Fruit fly (Drosophila melanogaster): ENCODE measurements around the gene sws.

The sws gene

dm6 chrX:7930236-7931027 is 37.6 kb downstream of the sws start:
- TF ChIP-seq Hnf4 (GFP tag; optimal IDR thresholded peaks at IDR 0.05), result peak; percentile 2
- peak; percentile 47 for TF ChIP-seq Dif (GFP tag; optimal IDR thresholded peaks at IDR 0.05; ENCODE audit: partially characterized antibody)
- no peak for TF ChIP-seq CrebA (GFP tag; optimal IDR thresholded peaks at IDR 0.05; ENCODE audit: borderline replicate concordance)
- no peak for TF ChIP-seq dsf (GFP tag; optimal IDR thresholded peaks at IDR 0.05; ENCODE audit: borderline replicate concordance)
- peak; percentile 10 to 64 for TF ChIP-seq dl (GFP tag; optimal IDR thresholded peaks at IDR 0.05; ENCODE audit: insufficient read depth in 1 of 2, partially characterized antibody in 2 of 2)

- TF ChIP-seq sv (GFP tag; optimal IDR thresholded peaks at IDR 0.05) (no peak), Dfd (GFP tag; optimal IDR thresholded peaks at IDR 0.05) (no peak), Dif (GFP tag; optimal IDR thresholded peaks at IDR 0.05; ENCODE audit: partially characterized antibody) (no peak), pan (optimal IDR thresholded peaks at IDR 0.05) (no peak), foxo (GFP tag; optimal IDR thresholded peaks at IDR 0.05) (no peak)
These were observed 43.1 kb downstream of the sws start for dm6 chrX:7924913-7925312.

- TF ChIP-seq HLH106 (tag; optimal IDR thresholded peaks at IDR 0.05) (no peak), OdsH (GFP tag; optimal IDR thresholded peaks at IDR 0.05) (no peak), Hr83 (GFP tag; optimal IDR thresholded peaks at IDR 0.05; ENCODE audit: poor library complexity, severe bottlenecking) (no peak), N (GFP tag; optimal IDR thresholded peaks at IDR 0.05) (peak; percentile 56), Hr78 (GFP tag; optimal IDR thresholded peaks at IDR 0.05) (no peak)
These were observed 45.0 kb downstream of the sws start for dm6 chrX:7923063-7923462.

dm6 chrX:7920081-7920688 is 47.9 kb downstream of the sws start, which contains the start of the genes hdm and Ykt6:
Gene hdm, minus strand, starts transcription at chrX:7920131.
Gene Ykt6, plus strand, starts transcription at chrX:7920409.
- TF ChIP-seq Myc (optimal IDR thresholded peaks at IDR 0.05) (no peak), GATAd (GFP tag; optimal IDR thresholded peaks at IDR 0.05) (peak; percentile 79), CG9705 (GFP tag; optimal IDR thresholded peaks at IDR 0.05) (peak; percentile 62), HLH106 (tag; optimal IDR thresholded peaks at IDR 0.05) (peak; percentile 76), dsf (GFP tag; optimal IDR thresholded peaks at IDR 0.05; ENCODE audit: borderline replicate concordance) (no peak), sage (GFP tag; optimal IDR thresholded peaks at IDR 0.05) (no peak), Sp1 (GFP tag; optimal IDR thresholded peaks at IDR 0.05) (no peak), foxo (GFP tag; optimal IDR thresholded peaks at IDR 0.05) (peak in 1 of 2 experiments; percentile 87), tai (GFP tag; optimal IDR thresholded peaks at IDR 0.05) (no peak), Hr83 (GFP tag; optimal IDR thresholded peaks at IDR 0.05; ENCODE audit: poor library complexity, severe bottlenecking) (no peak), Vsx2 (GFP tag; optimal IDR thresholded peaks at IDR 0.05; ENCODE audit: partially characterized antibody) (no peak), Mio (GFP tag; optimal IDR thresholded peaks at IDR 0.05) (peak; percentile 3), Hnf4 (GFP tag; optimal IDR thresholded peaks at IDR 0.05) (peak; percentile 92), Jra (GFP tag; optimal IDR thresholded peaks at IDR 0.05) (peak; percentile 93), woc (GFP tag; optimal IDR thresholded peaks at IDR 0.05) (no peak), brk (GFP tag; optimal IDR thresholded peaks at IDR 0.05) (no peak), psq (GFP tag; optimal IDR thresholded peaks at IDR 0.05) (peak; percentile 70), usp (GFP tag; optimal IDR thresholded peaks at IDR 0.05) (no peak), CG32264 (GFP tag; optimal IDR thresholded peaks at IDR 0.05) (peak; percentile 28), fru (GFP tag; optimal IDR thresholded peaks at IDR 0.05) (peak; percentile 85), Dfd (GFP tag; optimal IDR thresholded peaks at IDR 0.05) (no peak), OdsH (GFP tag; optimal IDR thresholded peaks at IDR 0.05) (peak; percentile 70), sv (GFP tag; optimal IDR thresholded peaks at IDR 0.05) (peak; percentile 67), Hr78 (GFP tag; optimal IDR thresholded peaks at IDR 0.05) (no peak), jim (GFP tag; optimal IDR thresholded peaks at IDR 0.05) (no peak), rgr (GFP tag; optimal IDR thresholded peaks at IDR 0.05) (peak; percentile 81), ey (GFP tag; optimal IDR thresholded peaks at IDR 0.05) (peak; percentile 77), Abd-B (GFP tag; optimal IDR thresholded peaks at IDR 0.05) (no peak), Rel (GFP tag; optimal IDR thresholded peaks at IDR 0.05) (no peak), Rel (tag; optimal IDR thresholded peaks at IDR 0.05) (peak; percentile 48), dl (GFP tag; optimal IDR thresholded peaks at IDR 0.05; ENCODE audit: insufficient read depth in 1 of 2, partially characterized antibody in 2 of 2) (no peak), h (GFP tag; optimal IDR thresholded peaks at IDR 0.05) (peak; percentile 86)
